Fruit fly (Drosophila melanogaster): ENCODE measurements around the gene CG8519.

The CG8519 gene

DNA sequence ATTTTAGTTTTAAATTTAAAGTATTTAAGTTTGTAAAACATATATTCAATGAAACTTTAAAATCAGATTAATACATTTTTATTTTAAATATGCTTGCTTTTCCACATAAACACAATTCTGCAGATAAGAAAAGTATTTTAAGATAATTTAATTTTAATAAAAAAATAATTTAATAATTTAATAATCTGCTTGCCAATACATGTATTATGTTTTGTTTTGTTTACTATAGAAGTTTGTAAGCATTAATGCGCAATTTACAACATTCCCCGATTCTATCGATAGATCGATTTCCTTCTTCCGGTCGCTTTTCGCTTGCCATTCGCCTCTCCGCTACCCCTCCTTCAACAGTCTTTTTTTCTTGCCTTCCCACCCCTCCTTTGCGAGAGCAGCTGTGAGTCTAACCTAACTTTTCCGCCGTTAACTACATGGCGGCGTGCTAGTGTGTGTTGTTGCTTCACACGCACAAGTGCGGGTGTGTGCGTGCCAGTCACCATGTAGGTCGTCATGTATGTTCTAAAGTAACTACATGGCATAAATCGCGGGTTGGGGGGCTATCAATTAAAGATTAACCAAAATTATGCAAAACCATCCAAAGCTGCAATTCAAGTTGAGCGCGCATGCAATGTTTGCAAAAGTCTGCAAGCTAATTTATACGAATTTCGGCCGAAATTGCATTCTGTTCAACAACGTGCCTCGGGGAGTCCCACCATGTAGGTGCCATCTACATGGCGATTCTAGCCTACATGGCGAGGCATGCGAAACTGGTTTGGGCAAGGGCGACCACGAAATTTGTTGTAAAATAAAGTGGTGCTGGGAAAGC is 38.9 kb downstream of the CG8519 start:
- peak; percentile 70; the same call in 2 of the 3 replicates for TF ChIP-seq Dbx (GFP tag; IDR thresholded peaks at IDR 0.05)
- peak; percentile 69; the same call in 3 of the 4 replicates for TF ChIP-seq Dll (GFP tag; IDR thresholded peaks at IDR 0.05; ENCODE audit: partially characterized antibody)
- no peak for TF ChIP-seq Hr39 (optimal IDR thresholded peaks at IDR 0.05)
- TF ChIP-seq CG15514 (GFP tag; optimal IDR thresholded peaks at IDR 0.05), result peak; percentile 41
- TF ChIP-seq zen2 (GFP tag; IDR thresholded peaks at IDR 0.05; ENCODE audit: partially characterized antibody), result peak; percentile 25; the same call in 2 of the 3 replicates
- TF ChIP-seq CG8388 (GFP tag; optimal IDR thresholded peaks at IDR 0.05), result no peak
- TF ChIP-seq sd (tag; optimal IDR thresholded peaks at IDR 0.05), result peak; percentile 45
- peak; percentile 55 for TF ChIP-seq pros (GFP tag; optimal IDR thresholded peaks at IDR 0.05)
- peak; percentile 13 for TF ChIP-seq CG6765 (GFP tag; optimal IDR thresholded peaks at IDR 0.05)
- TF ChIP-seq Bteb2 (GFP tag; optimal IDR thresholded peaks at IDR 0.05), result no peak
- no peak for TF ChIP-seq D19B (GFP tag; optimal IDR thresholded peaks at IDR 0.05)
- TF ChIP-seq bigmax (GFP tag; optimal IDR thresholded peaks at IDR 0.05), result peak; percentile 100
- no peak for TF ChIP-seq Taf1 (GFP tag; IDR thresholded peaks at IDR 0.05)
- no peak for TF ChIP-seq lmd (GFP tag; IDR thresholded peaks at IDR 0.05)
- no peak for TF ChIP-seq org-1 (GFP tag; optimal IDR thresholded peaks at IDR 0.05)
- TF ChIP-seq cato (GFP tag; optimal IDR thresholded peaks at IDR 0.05; ENCODE audit: borderline replicate concordance), result no peak
- no peak for TF ChIP-seq Mad (GFP tag; optimal IDR thresholded peaks at IDR 0.05)
- TF ChIP-seq CG10321 (GFP tag; IDR thresholded peaks at IDR 0.05), result peak; percentile 57
- no peak for TF ChIP-seq Gsc (GFP tag; IDR thresholded peaks at IDR 0.05)
- no peak for TF ChIP-seq vnd (GFP tag; IDR thresholded peaks at IDR 0.05; ENCODE audit: partially characterized antibody)
- no peak for TF ChIP-seq CG11560 (tag; IDR thresholded peaks at IDR 0.05)
- no peak for TF ChIP-seq al (GFP tag; IDR thresholded peaks at IDR 0.05)
- TF ChIP-seq Bgb (GFP tag; IDR thresholded peaks at IDR 0.05; ENCODE audit: partially characterized antibody), result peak; percentile 72
- TF ChIP-seq Nf-YB (GFP tag; optimal IDR thresholded peaks at IDR 0.05), result no peak
- no peak for TF ChIP-seq CG4730 (GFP tag; IDR thresholded peaks at IDR 0.05)
- no peak for TF ChIP-seq eyg (GFP tag; optimal IDR thresholded peaks at IDR 0.05)
- no peak for TF ChIP-seq C15 (GFP tag; IDR thresholded peaks at IDR 0.05)
- no peak for TF ChIP-seq CG16863 (GFP tag; optimal IDR thresholded peaks at IDR 0.05)
- TF ChIP-seq Awh (GFP tag; IDR thresholded peaks at IDR 0.05), result no peak
- peak; percentile 98 for TF ChIP-seq vvl (GFP tag; IDR thresholded peaks at IDR 0.05)
- peak; percentile 29 for TF ChIP-seq Nf-YC (tag; optimal IDR thresholded peaks at IDR 0.05)
- TF ChIP-seq Fer2 (tag; optimal IDR thresholded peaks at IDR 0.05), result no peak
- TF ChIP-seq CG10959 (GFP tag; IDR thresholded peaks at IDR 0.05), result no peak
- TF ChIP-seq rib (GFP tag; IDR thresholded peaks at IDR 0.05), result peak; percentile 87
- no peak for TF ChIP-seq emc (GFP tag; optimal IDR thresholded peaks at IDR 0.05)
- no peak for TF ChIP-seq Bdp1 (GFP tag; optimal IDR thresholded peaks at IDR 0.05)
- no peak for TF ChIP-seq fru (optimal IDR thresholded peaks at IDR 0.05)
- TF ChIP-seq Atf6 (GFP tag; IDR thresholded peaks at IDR 0.05), result peak; percentile 11; the same call in 1 of the 2 replicates
- TF ChIP-seq CG30431 (GFP tag; optimal IDR thresholded peaks at IDR 0.05), result no peak
- no peak for TF ChIP-seq ranshi (GFP tag; IDR thresholded peaks at IDR 0.05)
- no peak for TF ChIP-seq Lhr (GFP tag; optimal IDR thresholded peaks at IDR 0.05)
- peak; percentile 42 for TF ChIP-seq CG11247 (GFP tag; IDR thresholded peaks at IDR 0.05)
- TF ChIP-seq Hr3 (GFP tag; optimal IDR thresholded peaks at IDR 0.05), result peak; percentile 54
- no peak for TF ChIP-seq CG1233 (GFP tag; optimal IDR thresholded peaks at IDR 0.05)
- TF ChIP-seq zfh1 (GFP tag; IDR thresholded peaks at IDR 0.05), result peak; percentile 10; the same call in 1 of the 3 replicates
- peak; percentile 72 for TF ChIP-seq mirr (GFP tag; optimal IDR thresholded peaks at IDR 0.05)
- TF ChIP-seq Vsx1 (GFP tag; optimal IDR thresholded peaks at IDR 0.05), result no peak
- 0 out of 2 replicates have a peak, but pooled peaks have one; percentile 42 for TF ChIP-seq nerfin-2 (GFP tag; IDR thresholded peaks at IDR 0.05; ENCODE audit: partially characterized antibody)
- no peak for TF ChIP-seq CG8944 (GFP tag; optimal IDR thresholded peaks at IDR 0.05)
- TF ChIP-seq Ravus (GFP tag; IDR thresholded peaks at IDR 0.05), result no peak

All from whole organism, embryonic.